Fruit fly (Drosophila melanogaster): ENCODE results near the gene CG32985.

- TF ChIP-seq CTCF (optimal IDR thresholded peaks at IDR 0.05) (no peak), CG8478 (optimal IDR thresholded peaks at IDR 0.05) (no peak)
Measured at dm6 chr2L:8919638-8920037, 42.7 kb upstream of the CG32985 start.

Data from S2 (cell line).